Worm (Caenorhabditis elegans) whole organism, young adult: Measurements from ENCODE around the gene hel-1.

Experiments used
- B0336.3 ChIP-seq: fragments of 200-800 bp; sonication (Bioruptor generic); IDR thresholded peaks from 2 replicates; pipeline ENCODE4 v1.3.6; 2022; ENCODE audit warnings: missing genetic modification characterization, missing compliant biosample characterization
- D2030.7 ChIP-seq: fragments of 200-800 bp; sonication (Bioruptor generic); IDR thresholded peaks from 2 replicates; pipeline ENCODE4 v1.3.6; 2022; ENCODE audit warnings: missing genetic modification reagents, missing genetic modification characterization, missing compliant biosample characterization
- F10E7.11 ChIP-seq: sonication (generic microtip); optimal IDR thresholded peaks from 2 replicates; lab custom pipeline; 2017; ENCODE audit warnings: mild to moderate bottlenecking, missing genetic modification characterization, moderate library complexity, missing compliant biosample characterization
- F23B12.7 ChIP-seq: sonication (generic microtip); optimal IDR thresholded peaks from 2 replicates; lab custom pipeline; 2017; ENCODE audit warnings: missing genetic modification characterization, mild to moderate bottlenecking, missing compliant biosample characterization, antibody characterized with exemption, moderate library complexity; ENCODE audit not compliant: insufficient read depth
- F33H1.4 ChIP-seq: fragments of 200-800 bp; sonication (Bioruptor generic); IDR thresholded peaks from 2 replicates; pipeline ENCODE4 v1.3.6; 2022; ENCODE audit warnings: missing genetic modification reagents, missing genetic modification characterization, missing compliant biosample characterization
- F55B11.4 ChIP-seq: sonication (generic microtip); optimal IDR thresholded peaks from 2 replicates; lab custom pipeline; 2016; ENCODE audit warnings: missing compliant biosample characterization, missing genetic modification characterization, borderline replicate concordance; ENCODE audit not compliant: insufficient read depth
- F57A8.1 ChIP-seq: fragments of 200-800 bp; sonication (Bioruptor generic); optimal IDR thresholded peaks from 2 replicates; lab custom pipeline; 2018; ENCODE audit warnings: mild to moderate bottlenecking, missing genetic modification characterization, moderate library complexity, missing compliant biosample characterization
- T07F8.4 ChIP-seq: sonication (generic microtip); optimal IDR thresholded peaks from 2 replicates; lab custom pipeline; 2016; ENCODE audit warnings: mild to moderate bottlenecking, missing genetic modification characterization, moderate library complexity, missing compliant biosample characterization
- T26A5.8 ChIP-seq: sonication (generic microtip); optimal IDR thresholded peaks from 2 replicates; lab custom pipeline; 2016; ENCODE audit warnings: missing genetic modification characterization, missing compliant biosample characterization
- Y56A3A.18 ChIP-seq: fragments of 200-800 bp; sonication (Bioruptor generic); IDR thresholded peaks from 2 replicates; pipeline ENCODE4 v1.3.6; 2022; ENCODE audit warnings: missing genetic modification reagents, missing genetic modification characterization, missing compliant biosample characterization
- athp-1 ChIP-seq: sonication (generic microtip); optimal IDR thresholded peaks from 2 replicates; lab custom pipeline; 2017; ENCODE audit warnings: mild to moderate bottlenecking, missing genetic modification characterization, missing compliant biosample characterization
- attf-5 ChIP-seq: fragments of 200-800 bp; sonication (Bioruptor generic); optimal IDR thresholded peaks from 2 replicates; lab custom pipeline; 2018; ENCODE audit warnings: mild to moderate bottlenecking, missing genetic modification characterization, missing compliant biosample characterization
- attf-6 ChIP-seq: fragments of 200-800 bp; sonication (Bioruptor generic); IDR thresholded peaks from 2 replicates; pipeline ENCODE4 v1.3.6; 2022; ENCODE audit warnings: missing genetic modification reagents, missing genetic modification characterization, missing compliant biosample characterization
- ccch-3 ChIP-seq: fragments of 200-800 bp; sonication (Bioruptor generic); optimal IDR thresholded peaks from 2 replicates; lab custom pipeline; 2018; ENCODE audit warnings: mild to moderate bottlenecking, missing genetic modification characterization, missing compliant biosample characterization
- cebp-1 ChIP-seq, 2 experiments: fragments of 200-800 bp in 1 of 2; sonication (Bioruptor generic) in 1 of 2; sonication (generic microtip) in 1 of 2; IDR thresholded peaks in 1 of 2; optimal IDR thresholded peaks in 1 of 2; 2 replicates each; pipeline versions ENCODE4 v1.3.6 to Lab custom; 2017 to 2022; ENCODE audit warnings: missing compliant biosample characterization in 2 of 2, missing genetic modification characterization in 2 of 2, mild to moderate bottlenecking in 1 of 2, missing genetic modification reagents in 1 of 2, moderate library complexity in 1 of 2
- cebp-2 ChIP-seq: fragments of 200-800 bp; sonication (Bioruptor generic); IDR thresholded peaks from 2 replicates; pipeline ENCODE4 v1.3.6; 2022; ENCODE audit warnings: missing genetic modification characterization, missing compliant biosample characterization
- ceh-27 ChIP-seq: fragments of 200-800 bp; sonication (Bioruptor generic); optimal IDR thresholded peaks from 2 replicates; lab custom pipeline; 2018; ENCODE audit warnings: mild to moderate bottlenecking, missing genetic modification characterization, moderate library complexity, missing compliant biosample characterization
- ceh-91 ChIP-seq: fragments of 200-800 bp; sonication (Bioruptor generic); IDR thresholded peaks from 2 replicates; pipeline ENCODE4 v1.3.6; 2022; ENCODE audit warnings: missing genetic modification reagents, missing genetic modification characterization, missing compliant biosample characterization
- die-1 ChIP-seq: sonication (generic microtip); optimal IDR thresholded peaks from 2 replicates; lab custom pipeline; 2016; ENCODE audit warnings: missing genotype, mild to moderate bottlenecking, missing genetic modification characterization, missing compliant biosample characterization
- dpl-1 ChIP-seq: fragments of 150-350 bp; optimal IDR thresholded peaks from 2 replicates; lab custom pipeline; 2014; ENCODE audit warnings: missing biosample characterization, missing genetic modification reagents, missing genetic modification characterization
- efl-1 ChIP-seq: fragments of 150-350 bp; optimal IDR thresholded peaks from 2 replicates; lab custom pipeline; 2014; ENCODE audit warnings: missing biosample characterization, missing genetic modification reagents, missing genetic modification characterization
- egl-44 ChIP-seq: fragments of 200-800 bp; sonication (Bioruptor generic); IDR thresholded peaks from 2 replicates; pipeline ENCODE4 v1.3.6; 2022; ENCODE audit warnings: missing genetic modification reagents, missing genetic modification characterization, missing compliant biosample characterization
- egrh-3 ChIP-seq: fragments of 200-800 bp; sonication (Bioruptor generic); IDR thresholded peaks from 2 replicates; pipeline ENCODE4 v1.3.6; 2022; ENCODE audit warnings: missing genetic modification reagents, missing genetic modification characterization, missing compliant biosample characterization
- him-1 ChIP-seq: sonication (generic microtip); optimal IDR thresholded peaks from 2 replicates; lab custom pipeline; 2016; ENCODE audit warnings: missing genotype, missing genetic modification reagents, missing genetic modification characterization, missing compliant biosample characterization
- hsf-1 ChIP-seq: fragments of 200-800 bp; sonication (Bioruptor generic); IDR thresholded peaks from 2 replicates; pipeline ENCODE4 v1.3.6; 2022; ENCODE audit warnings: missing genetic modification reagents, missing genetic modification characterization, missing compliant biosample characterization
- lag-1 ChIP-seq: fragments of 200-800 bp; sonication (Bioruptor generic); IDR thresholded peaks from 2 replicates; pipeline ENCODE4 v1.3.6; 2022; ENCODE audit warnings: missing genetic modification reagents, missing genetic modification characterization, missing compliant biosample characterization
- lin-26 ChIP-seq: fragments of 200-800 bp; sonication (Bioruptor generic); IDR thresholded peaks from 2 replicates; pipeline ENCODE4 v1.3.6; 2022; ENCODE audit warnings: missing genetic modification reagents, missing genetic modification characterization, missing compliant biosample characterization
- lsl-1 ChIP-seq: fragments of 200-800 bp; sonication (Bioruptor generic); optimal IDR thresholded peaks from 2 replicates; lab custom pipeline; 2018; ENCODE audit warnings: mild to moderate bottlenecking, missing genetic modification characterization, moderate library complexity, missing compliant biosample characterization
- madf-6 ChIP-seq: fragments of 200-800 bp; sonication (Bioruptor generic); IDR thresholded peaks from 2 replicates; pipeline ENCODE4 v1.3.6; 2022; ENCODE audit warnings: missing genetic modification reagents, missing genetic modification characterization, missing compliant biosample characterization
- mcd-1 ChIP-seq: fragments of 200-800 bp; sonication (Bioruptor generic); IDR thresholded peaks from 2 replicates; pipeline ENCODE4 v1.3.6; 2022; ENCODE audit warnings: missing genetic modification reagents, missing genetic modification characterization, missing compliant biosample characterization
- nhr-120 ChIP-seq: fragments of 200-800 bp; sonication (Bioruptor generic); IDR thresholded peaks from 2 replicates; pipeline ENCODE4 v1.3.6; 2022; ENCODE audit warnings: missing genetic modification characterization, missing compliant biosample characterization
- pbrm-1 ChIP-seq: fragments of 200-800 bp; sonication (Bioruptor generic); IDR thresholded peaks from 2 replicates; pipeline ENCODE4 v1.3.6; 2022; ENCODE audit warnings: missing genetic modification reagents, missing genetic modification characterization, missing compliant biosample characterization
- sdz-38 ChIP-seq: sonication (generic microtip); optimal IDR thresholded peaks from 2 replicates; lab custom pipeline; 2016; ENCODE audit warnings: missing genotype, missing genetic modification characterization, missing compliant biosample characterization
- snpc-1.1 ChIP-seq: sonication (generic microtip); optimal IDR thresholded peaks from 2 replicates; lab custom pipeline; 2017; ENCODE audit warnings: missing genetic modification characterization, mild to moderate bottlenecking, missing compliant biosample characterization, antibody characterized with exemption, moderate library complexity, missing genotype, missing genetic modification reagents; ENCODE audit not compliant: insufficient read depth
- snpc-4 ChIP-seq, 5 experiments: fragments of 150-350 bp in 1 of 5; sonication (generic microtip) in 4 of 5; optimal IDR thresholded peaks; 2 replicates each; lab custom pipeline; 2014 to 2018; ENCODE audit warnings: missing genetic modification characterization in 5 of 5, missing biosample characterization in 3 of 5, antibody characterized with exemption in 2 of 5, mild to moderate bottlenecking in 2 of 5, missing compliant biosample characterization in 2 of 5, missing genotype in 2 of 5, moderate library complexity in 2 of 5, missing genetic modification reagents in 1 of 5
- ztf-26 ChIP-seq: sonication (generic microtip); optimal IDR thresholded peaks from 2 replicates; lab custom pipeline; 2017; ENCODE audit warnings: missing genetic modification characterization, missing compliant biosample characterization
- ztf-28 ChIP-seq: fragments of 200-800 bp; sonication (Bioruptor generic); IDR thresholded peaks from 2 replicates; pipeline ENCODE4 v1.3.6; 2022; ENCODE audit warnings: missing genetic modification reagents, missing genetic modification characterization, missing compliant biosample characterization

hel-1 gene

ce11 chrII:8285837-8286236 lies 42.8 kb downstream of the hel-1 start:
- TF ChIP-seq madf-6 (GFP tag; lab: Robert Waterston, UW) (0 out of 2 replicates have a peak, but pooled peaks have one; percentile 10), B0336.3 (GFP tag; lab: Robert Waterston, UW) (0 out of 2 replicates have a peak, but pooled peaks have one; percentile 6), cebp-2 (GFP tag; lab: Robert Waterston, UW) (0 out of 2 replicates have a peak, but pooled peaks have one; percentile 19), pbrm-1 (GFP tag; lab: Robert Waterston, UW) (peak; percentile 69), attf-6 (GFP tag; lab: Robert Waterston, UW) (peak; percentile 80; the same call in 1 of the 2 replicates), mcd-1 (GFP tag; lab: Robert Waterston, UW) (0 out of 2 replicates have a peak, but pooled peaks have one; percentile 17), Y56A3A.18 (GFP tag; lab: Robert Waterston, UW) (0 out of 2 replicates have a peak, but pooled peaks have one; percentile 30), snpc-1.1 (peak; percentile 80), snpc-4 (GFP tag; optimal IDR thresholded peaks at IDR 0.05; lab: Kevin White, UChicago) (peak; percentile 33), snpc-4 (tag; optimal IDR thresholded peaks at IDR 0.05; lab: Kevin White, UChicago) (peak in 3 of 4 experiments; percentile 40 to 91 (median 89))

ce11 chrII:8283158-8283717 lies 45.4 kb downstream of the hel-1 start, which contains the start of the genes nst-1 and cct-4:
Gene nst-1 (minus strand): TSS chrII:8283208.
Gene cct-4 (plus strand): TSS chrII:8283667.
- TF ChIP-seq ztf-26 (tag; lab: Kevin White, UChicago) = no peak
- peak; percentile 33 for TF ChIP-seq efl-1
- TF ChIP-seq dpl-1 = peak; percentile 61
- no peak for TF ChIP-seq T26A5.8
- TF ChIP-seq F23B12.7 (tag; lab: Kevin White, UChicago) = peak; percentile 11
- no peak for TF ChIP-seq D2030.7 (GFP tag; lab: Robert Waterston, UW)
- no peak for TF ChIP-seq sdz-38 (tag; lab: Kevin White, UChicago)
- TF ChIP-seq lsl-1 (GFP tag; lab: Kevin White, UChicago) = peak; percentile 3
- no peak for TF ChIP-seq attf-5 (GFP tag; lab: Kevin White, UChicago)
- no peak for TF ChIP-seq die-1
- peak; percentile 75 for TF ChIP-seq F33H1.4 (GFP tag; lab: Robert Waterston, UW)
- peak; percentile 60; the same call in 1 of the 2 replicates for TF ChIP-seq madf-6 (GFP tag; lab: Robert Waterston, UW)
- no peak for TF ChIP-seq F55B11.4 (tag; lab: Kevin White, UChicago)
- no peak for TF ChIP-seq egrh-3 (GFP tag; lab: Robert Waterston, UW)
- 0 out of 2 replicates have a peak, but pooled peaks have one; percentile 33 for TF ChIP-seq ceh-91 (GFP tag; lab: Robert Waterston, UW)
- TF ChIP-seq cebp-1 (GFP tag; IDR thresholded peaks at IDR 0.05; lab: Robert Waterston, UW) = no peak
- peak; percentile 13 for TF ChIP-seq cebp-1 (tag; optimal IDR thresholded peaks at IDR 0.05; lab: Kevin White, UChicago)
- peak; percentile 83; the same call in 1 of the 2 replicates for TF ChIP-seq hsf-1 (GFP tag; lab: Robert Waterston, UW)

ce11 chrII:8278415-8278814 lies 50.3 kb downstream of the hel-1 start, which contains the start of the genes mrpl-10 and clec-142:
Gene mrpl-10 (minus strand): TSS chrII:8278515.
Gene clec-142 (plus strand): TSS chrII:8278678.
- TF ChIP-seq F57A8.1 (GFP tag; lab: Kevin White, UChicago) (no peak), dpl-1 (no peak), egl-44 (GFP tag; lab: Robert Waterston, UW) (no peak), him-1 (tag; lab: Kevin White, UChicago) (no peak), ceh-27 (GFP tag; lab: Kevin White, UChicago) (no peak), athp-1 (tag; lab: Kevin White, UChicago) (no peak), nhr-120 (no peak), ztf-28 (no peak), lag-1 (GFP tag; lab: Robert Waterston, UW) (no peak), sdz-38 (tag; lab: Kevin White, UChicago) (no peak), attf-5 (GFP tag; lab: Kevin White, UChicago) (no peak), F10E7.11 (no peak), T07F8.4 (tag; lab: Kevin White, UChicago) (no peak), ccch-3 (no peak), lin-26 (no peak)
